Worm (Caenorhabditis elegans) whole organism, early embryonic: ENCODE data around the gene K08B12.1.

Experiments used
- B0310.2 ChIP-seq: sonication (generic microtip); optimal IDR thresholded peaks from 2 replicates; lab custom pipeline; 2016; ENCODE audit warnings: mild to moderate bottlenecking, missing genetic modification characterization, missing compliant biosample characterization
- ama-1 ChIP-seq: fragments of 150-350 bp; optimal IDR thresholded peaks from 2 replicates; lab custom pipeline; 2014
- ets-7 ChIP-seq: sonication (generic microtip); optimal IDR thresholded peaks from 2 replicates; lab custom pipeline; 2016; ENCODE audit warnings: missing genotype, missing genetic modification characterization, missing compliant biosample characterization
- sea-1 ChIP-seq: fragments of 200-800 bp; sonication (Bioruptor generic); conservative IDR thresholded peaks from 2 replicates; pipeline ENCODE4 v1.3.6; 2022; ENCODE audit warnings: missing genetic modification characterization, missing compliant biosample characterization
- tbx-37 ChIP-seq: fragments of 200-800 bp; sonication (Bioruptor generic); conservative IDR thresholded peaks from 2 replicates; pipeline ENCODE4 v1.3.6; 2022; ENCODE audit warnings: missing genetic modification reagents, missing genetic modification characterization, missing compliant biosample characterization

- TF ChIP-seq ets-7 (tag; lab: Kevin White, UChicago) = no peak
- TF ChIP-seq tbx-37 (GFP tag; lab: Robert Waterston, UW) = no peak
- TF ChIP-seq sea-1 (GFP tag; lab: Robert Waterston, UW) = no peak
- TF ChIP-seq ama-1 = no peak
- TF ChIP-seq B0310.2 (tag; lab: Kevin White, UChicago) = no peak
Observed at ce11 chrV:6212566-6212965, 46.6 kb upstream of the K08B12.1 start.
